Fruit fly (Drosophila melanogaster) whole organism, wandering third instar larva: ENCODE measurements around the gene Uck.

Experiments used
- CrebA ChIP-seq: fragments of 200-800 bp; sonication (Bioruptor generic); optimal IDR thresholded peaks from 2 replicates; lab custom pipeline; 2016; ENCODE audit warnings: missing biosample characterization, mild to moderate bottlenecking, missing genetic modification characterization, borderline replicate concordance
- Hr78 ChIP-seq: fragments of >200 bp; optimal IDR thresholded peaks from 2 replicates; lab custom pipeline; 2017; ENCODE audit warnings: missing biosample characterization, missing genetic modification characterization
- Myc ChIP-seq: fragments of >200 bp; optimal IDR thresholded peaks from 2 replicates; lab custom pipeline; 2017
- dmrt93B ChIP-seq: fragments of 200-800 bp; sonication (Bioruptor generic); optimal IDR thresholded peaks from 2 replicates; lab custom pipeline; 2018; ENCODE audit warnings: missing biosample characterization, mild to moderate bottlenecking, missing genetic modification characterization
- dsf ChIP-seq: sonication (Bioruptor generic); optimal IDR thresholded peaks from 2 replicates; lab custom pipeline; 2016; ENCODE audit warnings: missing biosample characterization, missing genetic modification characterization, borderline replicate concordance
- h ChIP-seq: fragments of 200-800 bp; sonication (Bioruptor generic); optimal IDR thresholded peaks from 3 replicates; lab custom pipeline; 2016; ENCODE audit warnings: missing biosample characterization, mild to moderate bottlenecking, missing genetic modification characterization
- lola ChIP-seq: fragments of >200 bp; optimal IDR thresholded peaks from 2 replicates; lab custom pipeline; 2017; ENCODE audit warnings: missing biosample characterization, missing genetic modification characterization
- pan ChIP-seq: fragments of >200 bp; optimal IDR thresholded peaks from 2 replicates; lab custom pipeline; 2017
- sage ChIP-seq: fragments of 200-800 bp; sonication (Bioruptor generic); optimal IDR thresholded peaks from 2 replicates; lab custom pipeline; 2016; ENCODE audit warnings: missing biosample characterization, mild to moderate bottlenecking, missing genetic modification characterization
- sv ChIP-seq: fragments of 200-800 bp; sonication (Bioruptor generic); optimal IDR thresholded peaks from 3 replicates; lab custom pipeline; 2016; ENCODE audit warnings: missing biosample characterization, missing genetic modification characterization
- woc ChIP-seq: sonication (Bioruptor generic); optimal IDR thresholded peaks from 2 replicates; lab custom pipeline; 2016; ENCODE audit warnings: missing biosample characterization, mild to moderate bottlenecking, missing genetic modification characterization

DNA sequence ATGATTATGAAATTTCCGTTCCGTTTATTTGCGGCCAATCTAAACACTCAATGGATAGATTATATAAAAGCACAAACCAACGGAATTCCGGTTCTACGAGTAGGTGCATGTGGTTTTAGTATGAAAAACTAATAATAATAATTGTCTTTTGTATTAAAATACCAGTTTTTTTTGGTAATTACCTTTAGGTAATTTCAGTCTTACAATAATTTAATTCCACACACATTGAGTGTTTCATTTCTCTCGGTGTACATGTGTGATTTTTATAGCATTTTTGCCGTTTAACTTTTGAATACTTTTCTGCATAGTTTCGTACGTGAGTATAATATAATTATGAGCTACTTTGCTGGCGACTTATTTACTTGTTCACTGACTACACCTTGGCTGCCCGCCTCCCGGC, 13.1 kb downstream of the Uck start:
- no peak for TF ChIP-seq dsf (GFP tag; lab: Kevin White, UChicago)
- TF ChIP-seq woc (GFP tag; lab: Kevin White, UChicago), result no peak
- no peak for TF ChIP-seq dmrt93B
- TF ChIP-seq Myc, result no peak
- TF ChIP-seq pan (lab: Kevin White, UChicago), result no peak
- no peak for TF ChIP-seq sage
- TF ChIP-seq Hr78 (GFP tag; lab: Kevin White, UChicago), result no peak
- no peak for TF ChIP-seq sv (GFP tag; lab: Kevin White, UChicago)
- no peak for TF ChIP-seq lola (GFP tag; lab: Kevin White, UChicago)
- TF ChIP-seq h (GFP tag; lab: Kevin White, UChicago), result no peak
- TF ChIP-seq CrebA (GFP tag; lab: Kevin White, UChicago), result no peak
